Worm (Caenorhabditis elegans) whole organism, late embryonic: ENCODE data around the gene C44C10.3.

Experiments
- C08G9.2 ChIP-seq: sonication (generic microtip); optimal IDR thresholded peaks from 2 replicates; lab custom pipeline; 2016; ENCODE audit warnings: mild to moderate bottlenecking, missing genetic modification characterization, moderate library complexity, missing compliant biosample characterization
- F13H6.1 ChIP-seq: sonication (generic microtip); optimal IDR thresholded peaks from 2 replicates; lab custom pipeline; 2016; ENCODE audit warnings: missing genetic modification characterization, missing compliant biosample characterization
- K09A11.1 ChIP-seq: sonication (generic microtip); optimal IDR thresholded peaks from 2 replicates; lab custom pipeline; 2017; ENCODE audit warnings: antibody characterized with exemption, mild to moderate bottlenecking, missing genetic modification characterization, missing compliant biosample characterization; ENCODE audit not compliant: insufficient read depth
- ceh-18 ChIP-seq: sonication (generic microtip); optimal IDR thresholded peaks from 2 replicates; lab custom pipeline; 2016; ENCODE audit warnings: missing genetic modification characterization, missing compliant biosample characterization
- ceh-9 ChIP-seq: sonication (generic microtip); optimal IDR thresholded peaks from 2 replicates; lab custom pipeline; 2016; ENCODE audit warnings: mild to moderate bottlenecking, missing genetic modification characterization, inconsistent platforms, missing compliant biosample characterization
- dmd-4 ChIP-seq: sonication (generic microtip); optimal IDR thresholded peaks from 2 replicates; lab custom pipeline; 2016; ENCODE audit warnings: borderline replicate concordance, missing genetic modification characterization, missing compliant biosample characterization
- nhr-11 ChIP-seq: fragments of 150-350 bp; optimal IDR thresholded peaks from 2 replicates; lab custom pipeline; 2014; ENCODE audit warnings: missing biosample characterization, missing genetic modification characterization
- pha-2 ChIP-seq: sonication (generic microtip); optimal IDR thresholded peaks from 2 replicates; lab custom pipeline; 2017; ENCODE audit warnings: mild to moderate bottlenecking, missing genetic modification characterization, missing compliant biosample characterization
- pha-4 ChIP-seq: fragments of 150-350 bp; optimal IDR thresholded peaks from 2 replicates; lab custom pipeline; 2018; ENCODE audit warnings: missing biosample characterization, missing genetic modification reagents, missing genetic modification characterization
- zip-5 ChIP-seq: sonication (generic microtip); optimal IDR thresholded peaks from 2 replicates; lab custom pipeline; 2016; ENCODE audit warnings: missing genetic modification characterization, missing compliant biosample characterization

DNA sequence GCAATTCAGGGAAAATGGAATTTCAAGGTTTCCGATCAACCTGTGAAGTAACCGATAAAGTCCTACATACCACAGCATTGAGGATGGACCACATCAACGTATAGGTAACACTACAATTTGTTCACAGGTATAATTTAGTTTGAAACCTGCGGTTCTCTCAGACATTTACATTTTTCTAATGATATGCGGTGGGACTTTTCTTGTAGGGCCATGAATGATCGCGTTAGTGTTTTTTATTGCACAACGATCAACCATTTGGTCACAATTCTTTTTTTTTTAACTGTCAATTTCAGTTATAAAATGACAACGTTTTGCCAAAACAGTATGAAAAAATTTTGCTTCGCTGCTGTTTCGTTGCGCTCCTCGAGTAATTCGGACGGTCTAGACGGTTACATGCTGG, 5.6 kb upstream of the C44C10.3 start, which contains the start of gene C44C10.12:
- TF ChIP-seq ceh-9 (tag; lab: Kevin White, UChicago) = no peak
- no peak for TF ChIP-seq dmd-4
- TF ChIP-seq K09A11.1 (tag; lab: Kevin White, UChicago) = no peak
- no peak for TF ChIP-seq F13H6.1
- TF ChIP-seq pha-2 (tag; lab: Kevin White, UChicago) = no peak
- no peak for TF ChIP-seq pha-4 (tag; lab: Kevin White, UChicago)
- TF ChIP-seq nhr-11 = no peak
- TF ChIP-seq ceh-18 = no peak
- no peak for TF ChIP-seq zip-5 (tag; lab: Kevin White, UChicago)
- TF ChIP-seq C08G9.2 (tag; lab: Kevin White, UChicago) = no peak
